Worm (Caenorhabditis elegans): ENCODE measurements around the gene irld-1.

Gene irld-1

ce11 chrV:4360018-4360417 lies 23.5 kb downstream of the irld-1 start:
- TF ChIP-seq dmd-6 (GFP tag; IDR thresholded peaks at IDR 0.05) (peak; percentile 20; the same call in 1 of the 2 replicates), ceh-20 (GFP tag; IDR thresholded peaks at IDR 0.05) (no peak), unc-62 (GFP tag; optimal IDR thresholded peaks at IDR 0.05 in 1 of 2) (peak in 1 of 2 experiments; percentile 88), unc-62 (tag; optimal IDR thresholded peaks at IDR 0.05) (no peak)

- TF ChIP-seq nhr-28 (tag; optimal IDR thresholded peaks at IDR 0.05): peak; percentile 1
- no peak for TF ChIP-seq nhr-42 (GFP tag; IDR thresholded peaks at IDR 0.05)
- TF ChIP-seq mdl-1 (tag; optimal IDR thresholded peaks at IDR 0.05): peak in 1 of 2 experiments; percentile 14
- peak in 1 of 2 experiments; percentile 83 for TF ChIP-seq unc-62 (GFP tag; optimal IDR thresholded peaks at IDR 0.05 in 1 of 2)
- TF ChIP-seq unc-62 (tag; optimal IDR thresholded peaks at IDR 0.05): no peak
These were observed 24.9 kb downstream of the irld-1 start, which contains the start of gene F32D1.3 for ce11 chrV:4361505-4361904. Gene F32D1.3, minus strand, starts transcription at chrV:4361569.

DNA sequence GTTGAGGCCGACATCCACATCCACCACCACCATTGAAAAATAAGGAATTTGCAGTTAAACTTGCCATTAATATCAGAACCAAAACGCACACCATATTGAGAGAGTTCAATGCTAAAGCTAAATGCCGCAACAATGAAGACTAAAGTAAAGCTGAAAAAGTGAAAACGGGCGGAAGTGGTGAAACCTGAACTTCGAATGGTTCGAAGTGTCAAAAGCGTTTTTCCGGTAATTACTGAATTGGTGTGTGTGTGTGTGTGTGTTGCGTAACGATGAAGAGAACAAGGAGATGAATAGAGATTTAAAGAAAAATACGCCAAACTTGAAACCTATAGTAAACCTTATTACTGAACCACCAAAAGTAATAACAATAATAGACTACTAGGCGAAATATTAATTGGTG lies 28.0 kb downstream of the irld-1 start, which contains the start of gene grl-13:
Gene grl-13 (minus strand): TSS at position 101 of the 400 bp plus-strand sequence.
- peak in 1 of 2 experiments; percentile 30 for TF ChIP-seq unc-62 (GFP tag; optimal IDR thresholded peaks at IDR 0.05 in 1 of 2)
- TF ChIP-seq unc-62 (tag; optimal IDR thresholded peaks at IDR 0.05): no peak
- TF ChIP-seq nhr-237 (tag; optimal IDR thresholded peaks at IDR 0.05): no peak

DNA sequence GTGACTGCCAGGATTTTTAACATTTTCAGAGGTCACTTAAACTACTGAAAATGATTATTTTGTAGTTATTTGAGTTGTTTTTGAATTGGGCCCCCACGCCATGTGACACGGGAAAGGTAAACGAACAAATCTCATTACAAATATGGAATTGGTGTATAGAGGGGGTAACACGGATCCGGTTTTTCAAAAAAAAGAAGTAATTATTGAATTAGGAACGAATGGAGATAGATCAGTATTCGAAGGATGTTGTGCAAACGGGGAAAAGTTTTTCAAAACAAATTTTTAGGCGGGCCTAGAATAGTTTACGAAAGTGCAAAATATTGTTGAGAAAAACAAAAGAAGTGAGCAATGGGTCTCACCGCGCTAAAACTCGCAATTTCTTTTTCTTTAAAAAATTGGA lies 29.9 kb downstream of the irld-1 start, which contains the start of gene F32D1.11:
Gene F32D1.11 (minus strand): TSS at position 101 of the 400 bp plus-strand sequence.
- TF ChIP-seq lir-3 (tag; optimal IDR thresholded peaks at IDR 0.05) (no peak), snpc-1.2 (GFP tag; IDR thresholded peaks at IDR 0.05) (no peak), pha-4 (GFP tag; IDR thresholded peaks at IDR 0.05) (no peak), pha-4 (tag; optimal IDR thresholded peaks at IDR 0.05) (no peak), nhr-6 (tag; optimal IDR thresholded peaks at IDR 0.05) (no peak), nhr-42 (GFP tag; IDR thresholded peaks at IDR 0.05) (no peak), tag-97 (GFP tag; IDR thresholded peaks at IDR 0.05) (no peak), ceh-32 (tag; optimal IDR thresholded peaks at IDR 0.05; ENCODE audit: poor library complexity) (no peak), lin-15B (tag; optimal IDR thresholded peaks at IDR 0.05) (no peak), tra-1 (GFP tag; IDR thresholded peaks at IDR 0.05) (no peak), aly-2 (tag; optimal IDR thresholded peaks at IDR 0.05) (no peak), skn-1 (tag; optimal IDR thresholded peaks at IDR 0.05) (no peak), cey-2 (tag; optimal IDR thresholded peaks at IDR 0.05; ENCODE audit: borderline replicate concordance, insufficient read depth) (no peak), T20F7.1 (GFP tag; optimal IDR thresholded peaks at IDR 0.05) (no peak), snpc-4 (tag; optimal IDR thresholded peaks at IDR 0.05) (no peak), F37D6.2 (tag; optimal IDR thresholded peaks at IDR 0.05) (no peak), ceh-28 (tag; optimal IDR thresholded peaks at IDR 0.05) (no peak), spr-3 (GFP tag; optimal IDR thresholded peaks at IDR 0.05) (no peak), ceh-62 (tag; optimal IDR thresholded peaks at IDR 0.05) (no peak), T26A8.4 (GFP tag; IDR thresholded peaks at IDR 0.05) (no peak), mxl-3 (GFP tag; optimal IDR thresholded peaks at IDR 0.05) (no peak)

DNA sequence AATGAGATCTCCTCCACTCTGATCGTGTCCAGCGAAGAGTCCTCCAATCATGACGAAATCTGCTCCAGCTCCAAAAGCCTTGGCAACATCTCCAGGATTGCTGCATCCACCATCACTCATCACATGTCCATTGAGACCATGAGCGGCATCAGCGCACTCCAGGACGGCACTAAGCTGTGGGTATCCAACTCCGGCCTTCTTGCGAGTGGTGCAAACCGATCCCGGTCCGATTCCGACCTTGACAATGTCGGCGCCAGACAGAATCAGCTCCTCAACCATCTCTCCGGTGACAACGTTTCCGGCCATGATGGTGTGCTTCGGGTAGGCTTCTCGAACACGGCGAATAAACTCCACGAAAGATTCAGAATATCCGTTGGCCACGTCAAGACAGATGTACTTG lies 34.0 kb downstream of the irld-1 start:
- TF ChIP-seq set-16 (GFP tag; IDR thresholded peaks at IDR 0.05) (peak; percentile 55; the same call in 1 of the 2 replicates), Y48G9A.11 (GFP tag; IDR thresholded peaks at IDR 0.05) (no peak), cey-2 (tag; optimal IDR thresholded peaks at IDR 0.05; ENCODE audit: borderline replicate concordance, insufficient read depth) (no peak), madf-5 (GFP tag; IDR thresholded peaks at IDR 0.05) (no peak), unc-130 (GFP tag; optimal IDR thresholded peaks at IDR 0.05) (no peak), F44E2.7 (GFP tag; IDR thresholded peaks at IDR 0.05) (no peak)

All from whole organism, L4 larva.